Worm (Caenorhabditis elegans): ENCODE measurements around the gene srlf-24.

ce11 chrIV:11089527-11089926 lies 16.1 kb downstream of the srlf-24 start, which contains the start of gene M7.7:
- TF ChIP-seq him-1 (tag; optimal IDR thresholded peaks at IDR 0.05) (no peak), dao-5 (tag; optimal IDR thresholded peaks at IDR 0.05) (no peak), W03F9.2 (tag; optimal IDR thresholded peaks at IDR 0.05) (no peak)
